Worm (Caenorhabditis elegans) whole organism, midembryonic: ENCODE data around the gene syx-2.
A peak's percentile ranks its signal among the peaks of the same experiment; 100 is the strongest.
"Not testable (repeated sequence)": the region's sequence is repeated elsewhere in the genome, so short reads cannot be mapped to it uniquely, and the experiment has no call there.

ENCODE experiments used
- T22C8.4 ChIP-seq: fragments of 200-800 bp; sonication (Bioruptor generic); IDR thresholded peaks from 2 replicates; pipeline ENCODE4 v1.3.6; 2022; ENCODE audit warnings: missing genetic modification characterization, missing compliant biosample characterization
- cog-1 ChIP-seq: sonication (generic microtip); optimal IDR thresholded peaks from 2 replicates; lab custom pipeline; 2016; ENCODE audit warnings: missing genetic modification characterization, missing compliant biosample characterization
- flt-1 ChIP-seq: fragments of 200-800 bp; sonication (Bioruptor generic); IDR thresholded peaks from 2 replicates; pipeline ENCODE4 v1.3.6; 2022; ENCODE audit warnings: missing genetic modification characterization, missing compliant biosample characterization
- klf-2 ChIP-seq: fragments of 200-800 bp; sonication (Bioruptor generic); conservative IDR thresholded peaks from 2 replicates; pipeline ENCODE4 v1.3.6; 2022; ENCODE audit warnings: missing genetic modification reagents, missing genetic modification characterization, missing compliant biosample characterization
- med-1 ChIP-seq: sonication (generic microtip); optimal IDR thresholded peaks from 2 replicates; lab custom pipeline; 2017; ENCODE audit warnings: missing genetic modification characterization, mild to moderate bottlenecking, missing compliant biosample characterization, antibody characterized with exemption, missing genetic modification reagents; ENCODE audit not compliant: insufficient read depth
- ref-1 ChIP-seq: fragments of 200-800 bp; sonication (Bioruptor generic); conservative IDR thresholded peaks from 2 replicates; pipeline ENCODE4 v1.3.6; 2022; ENCODE audit warnings: missing genetic modification reagents, missing genetic modification characterization, missing compliant biosample characterization
- tab-1 ChIP-seq: fragments of 200-800 bp; sonication (Bioruptor generic); IDR thresholded peaks from 2 replicates; pipeline ENCODE4 v1.3.6; 2022; ENCODE audit warnings: missing genetic modification characterization, missing compliant biosample characterization
- ztf-23 ChIP-seq: fragments of 200-800 bp; sonication (Bioruptor generic); IDR thresholded peaks from 2 replicates; pipeline ENCODE4 v1.3.6; 2022; ENCODE audit warnings: missing genetic modification reagents, missing genetic modification characterization, missing compliant biosample characterization
- ztf-29 ChIP-seq: fragments of 200-800 bp; sonication (Bioruptor generic); IDR thresholded peaks from 2 replicates; pipeline ENCODE4 v1.3.6; 2022; ENCODE audit warnings: missing genetic modification reagents, missing genetic modification characterization, missing compliant biosample characterization

syx-2 gene

DNA sequence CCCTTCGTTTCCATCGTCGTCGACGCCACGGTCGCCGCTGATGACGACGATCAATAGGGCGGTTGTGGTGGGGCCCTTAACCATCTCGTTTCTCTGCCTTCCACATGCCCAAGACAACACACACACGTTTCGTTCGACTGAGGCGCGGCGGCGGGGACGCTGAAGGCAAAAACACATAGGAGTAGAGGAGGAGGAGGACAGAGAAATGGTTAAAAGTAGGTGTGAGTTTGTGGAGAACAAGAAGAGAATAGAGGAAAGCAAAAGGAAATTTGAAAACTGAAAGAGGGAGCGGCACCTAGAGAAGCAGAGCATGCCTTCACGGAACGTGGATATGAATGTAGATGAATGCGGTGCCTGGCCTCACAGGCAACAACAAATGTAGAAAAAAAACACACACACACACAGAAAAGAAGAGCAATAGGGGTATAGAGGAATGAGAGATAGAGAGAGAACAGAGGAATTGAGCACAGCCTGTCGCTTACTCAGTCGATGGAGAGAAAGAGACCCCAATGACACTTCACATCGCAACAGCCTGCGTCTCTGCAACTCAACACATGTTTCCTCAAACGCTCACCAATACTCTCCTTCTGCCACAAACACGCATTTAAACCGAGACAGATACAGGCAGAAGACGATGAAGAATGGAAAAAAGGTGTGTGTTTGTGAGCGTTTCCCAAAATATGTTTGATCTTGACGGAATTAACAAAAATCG is 9.5 kb downstream of the syx-2 start:
- TF ChIP-seq ztf-23 (GFP tag; lab: Robert Waterston, UW) (0 out of 2 replicates have a peak, but pooled peaks have one; percentile 19), tab-1 (0 out of 2 replicates have a peak, but pooled peaks have one; percentile 15), klf-2 (GFP tag; lab: Robert Waterston, UW) (no peak; the same call in 1 of the 2 replicates), cog-1 (tag; lab: Kevin White, UChicago) (peak; percentile 62), ztf-29 (GFP tag; lab: Robert Waterston, UW) (no peak), flt-1 (GFP tag; lab: Robert Waterston, UW) (no peak), T22C8.4 (0 out of 2 replicates have a peak, but pooled peaks have one; percentile 22), ref-1 (GFP tag; lab: Robert Waterston, UW) (no peak), med-1 (no peak)

ce11 chrX:13973086-13973485 is 13.1 kb downstream of the syx-2 start:
- 0 out of 2 replicates have a peak, but pooled peaks have one; percentile 20 for TF ChIP-seq flt-1 (GFP tag; lab: Robert Waterston, UW)
- 0 out of 2 replicates have a peak, but pooled peaks have one; percentile 26 for TF ChIP-seq ztf-23 (GFP tag; lab: Robert Waterston, UW)

- TF ChIP-seq flt-1 (GFP tag; lab: Robert Waterston, UW) (no peak), med-1 (no peak), ztf-29 (GFP tag; lab: Robert Waterston, UW) (no peak), cog-1 (tag; lab: Kevin White, UChicago) (no peak), ref-1 (GFP tag; lab: Robert Waterston, UW) (no peak), T22C8.4 (no peak), tab-1 (no peak), ztf-23 (GFP tag; lab: Robert Waterston, UW) (no peak), klf-2 (GFP tag; lab: Robert Waterston, UW) (no peak)
Measured at ce11 chrX:13973769-13974168, 13.8 kb downstream of the syx-2 start.

DNA sequence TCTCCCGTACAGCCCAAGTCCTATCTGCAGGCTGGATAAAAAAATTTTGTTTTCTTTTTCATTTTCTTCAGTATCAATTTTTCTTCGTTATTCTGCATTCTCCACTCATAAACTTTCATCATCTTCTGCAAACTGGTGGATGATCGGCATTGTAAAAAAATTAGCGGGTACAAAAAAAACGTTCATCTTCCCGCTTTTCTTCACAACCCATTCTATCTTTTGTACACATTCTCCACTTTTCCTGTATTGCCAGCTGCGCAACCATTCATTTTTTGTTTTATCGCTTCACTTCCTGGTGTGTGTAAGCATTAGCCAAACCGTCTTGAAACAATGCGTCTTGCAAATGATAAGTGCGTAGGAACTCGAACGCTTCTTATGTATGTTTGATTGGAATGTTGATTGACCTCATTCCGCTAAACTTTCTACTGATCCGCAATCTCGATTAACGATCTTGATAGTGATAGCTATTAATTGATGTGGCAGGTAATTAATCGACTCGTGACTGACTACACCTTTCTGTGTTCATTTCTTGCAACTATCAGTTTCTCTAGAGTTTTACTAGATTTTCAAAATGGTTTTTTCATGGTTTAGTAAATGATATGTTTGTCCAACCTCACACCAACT is 14.6 kb downstream of the syx-2 start:
- TF ChIP-seq flt-1 (GFP tag; lab: Robert Waterston, UW) (no peak), ztf-29 (GFP tag; lab: Robert Waterston, UW) (no peak), tab-1 (no peak), ztf-23 (GFP tag; lab: Robert Waterston, UW) (no peak), cog-1 (tag; lab: Kevin White, UChicago) (no peak), med-1 (no peak), T22C8.4 (no peak), klf-2 (GFP tag; lab: Robert Waterston, UW) (no peak), ref-1 (GFP tag; lab: Robert Waterston, UW) (no peak)

DNA sequence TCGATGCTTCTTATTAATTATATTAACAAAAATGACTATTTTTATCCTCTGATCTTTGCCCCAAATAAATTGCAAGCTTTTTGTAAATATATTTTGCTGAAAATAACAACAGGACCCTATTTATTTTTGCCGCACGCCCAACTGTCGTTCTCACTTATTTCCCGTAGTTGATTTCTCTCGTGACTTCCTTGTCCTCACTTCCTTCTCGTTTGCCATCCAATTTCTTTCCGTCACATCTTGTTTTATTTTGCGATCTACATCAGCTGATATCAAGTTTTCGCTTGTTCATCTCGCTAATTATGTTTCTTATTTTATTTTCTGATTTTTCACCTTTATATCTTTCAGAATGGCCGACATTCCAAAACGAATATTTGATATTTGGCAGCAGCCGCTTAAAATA is 15.4 kb downstream of the syx-2 start, which contains the start of gene F48F7.5:
TSS of gene F48F7.5 (plus strand) at position 340 of the 400 bp plus-strand sequence.
- TF ChIP-seq klf-2 (GFP tag; lab: Robert Waterston, UW) (no peak), ztf-23 (GFP tag; lab: Robert Waterston, UW) (no peak), med-1 (no peak), tab-1 (no peak), cog-1 (tag; lab: Kevin White, UChicago) (no peak), flt-1 (GFP tag; lab: Robert Waterston, UW) (no peak), ztf-29 (GFP tag; lab: Robert Waterston, UW) (no peak), ref-1 (GFP tag; lab: Robert Waterston, UW) (no peak), T22C8.4 (no peak)

ce11 chrX:13977439-13978118 is 17.6 kb downstream of the syx-2 start, which contains the start of gene F48F7.6:
Gene F48F7.6, plus strand, starts transcription at chrX:13977829.
- TF ChIP-seq flt-1 (GFP tag; lab: Robert Waterston, UW) = peak; percentile 76; the same call in 1 of the 2 replicates
- TF ChIP-seq ref-1 (GFP tag; lab: Robert Waterston, UW) = no peak
- 0 out of 2 replicates have a peak, but pooled peaks have one; percentile 37 for TF ChIP-seq tab-1
- TF ChIP-seq T22C8.4 = peak; percentile 69

ce11 chrX:13980417-13980816 is 20.5 kb downstream of the syx-2 start, which contains the start of gene arrd-24:
Gene arrd-24, minus strand, starts transcription at chrX:13980517.
- not testable (repeated sequence) for TF ChIP-seq tab-1; ztf-29 (GFP tag; lab: Robert Waterston, UW); cog-1 (tag; lab: Kevin White, UChicago)

DNA sequence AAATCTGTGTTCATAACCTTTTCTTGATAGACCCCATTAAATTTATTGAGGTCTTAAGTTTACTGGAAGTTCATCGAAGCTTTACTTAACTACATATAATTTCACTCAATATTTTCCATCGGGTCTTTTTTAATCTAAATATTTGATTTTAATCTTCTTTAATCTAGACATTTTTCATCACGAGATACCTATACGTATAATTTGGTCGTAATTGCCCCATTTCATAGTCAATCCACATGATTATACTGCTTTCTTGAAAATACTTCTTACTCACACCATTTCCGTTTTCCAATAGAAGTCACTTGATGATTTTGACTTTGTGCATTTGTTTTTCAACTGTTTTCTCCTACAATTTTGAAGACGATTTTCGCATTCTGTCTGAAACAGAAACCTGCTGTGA is 26.4 kb downstream of the syx-2 start, which contains the start of gene irld-24:
TSS of gene irld-24 (plus strand) at position 301 of the 400 bp plus-strand sequence.
- no peak for TF ChIP-seq ztf-23 (GFP tag; lab: Robert Waterston, UW)
- no peak for TF ChIP-seq ztf-29 (GFP tag; lab: Robert Waterston, UW)
- no peak for TF ChIP-seq T22C8.4
- no peak for TF ChIP-seq tab-1

DNA sequence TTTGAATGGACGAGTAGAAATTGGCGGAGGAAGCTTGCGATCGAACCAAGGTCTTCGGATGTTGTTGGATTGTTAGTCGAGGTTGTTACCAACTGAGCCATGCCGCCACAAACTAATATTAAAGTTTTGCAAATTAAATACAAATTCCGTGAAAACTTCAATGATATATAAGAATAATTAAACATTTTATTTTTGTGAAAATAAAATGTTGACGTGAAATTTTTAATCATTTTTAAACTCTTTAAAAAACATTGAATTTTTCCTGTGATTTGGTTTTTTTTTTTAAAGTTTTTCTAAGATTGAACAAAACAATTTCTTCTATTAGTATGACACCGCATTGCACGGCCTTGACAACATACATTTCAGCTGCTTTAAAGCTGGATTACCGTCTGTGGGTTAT is 30.7 kb downstream of the syx-2 start, which contains the start of gene C31E10.11:
TSS of gene C31E10.11 (minus strand) at position 101 of the 400 bp plus-strand sequence.
- TF ChIP-seq flt-1 (GFP tag; lab: Robert Waterston, UW) = no peak
- TF ChIP-seq klf-2 (GFP tag; lab: Robert Waterston, UW) = no peak
- no peak for TF ChIP-seq T22C8.4
- TF ChIP-seq tab-1 = no peak
- TF ChIP-seq ztf-29 (GFP tag; lab: Robert Waterston, UW) = no peak
- no peak for TF ChIP-seq med-1
- TF ChIP-seq ref-1 (GFP tag; lab: Robert Waterston, UW) = no peak
- TF ChIP-seq cog-1 (tag; lab: Kevin White, UChicago) = no peak
- TF ChIP-seq ztf-23 (GFP tag; lab: Robert Waterston, UW) = no peak
